ENCODE assay signal across 1 fruit fly cellular context in the genomic region with DNA sequence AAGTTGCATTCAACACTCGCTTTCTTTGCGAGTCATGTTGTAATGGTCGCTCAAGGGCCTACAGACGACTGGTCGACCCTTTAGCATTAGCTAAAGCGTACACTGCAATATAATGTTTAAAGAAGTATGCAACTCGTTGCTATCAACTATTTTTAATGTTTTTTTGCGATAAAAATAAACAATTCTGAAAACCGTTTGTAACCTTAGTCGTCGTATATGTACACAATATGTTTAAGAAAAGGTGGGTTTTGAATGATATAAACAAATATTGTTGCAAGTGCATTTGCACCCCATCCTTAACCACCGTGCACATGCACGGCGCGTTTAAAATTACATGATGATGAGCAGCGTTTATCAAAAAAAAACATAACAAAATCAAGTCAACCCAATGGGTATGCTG.
TF ChIP-seq lines count a peak whose summit lies in the region.

No protein-coding gene starts in this region.

TF ChIP-seq in whole organism, embryonic, 481 proteins besides CTCF, POLR2A, EP300 and RAD21 (continued from another document):
- TF ChIP-seq Nf-YA (GFP tag; IDR thresholded peaks at IDR 0.05; lab: Robert Waterston, UW) (no peak), CG7987 (GFP tag; optimal IDR thresholded peaks at IDR 0.05; lab: Kevin White, UChicago) (no peak), CG34224 (GFP tag; IDR thresholded peaks at IDR 0.05; lab: Robert Waterston, UW; ENCODE audit: partially characterized antibody) (no peak), Oli (tag; optimal IDR thresholded peaks at IDR 0.05; lab: Kevin White, UChicago) (peak; percentile 15), CG12219 (GFP tag; optimal IDR thresholded peaks at IDR 0.05; lab: Kevin White, UChicago) (no peak), Nf-YC (tag; optimal IDR thresholded peaks at IDR 0.05; lab: Kevin White, UChicago) (no peak), BtbVII (GFP tag; optimal IDR thresholded peaks at IDR 0.05; lab: Kevin White, UChicago) (no peak), CG1603 (tag; optimal IDR thresholded peaks at IDR 0.05; lab: Kevin White, UChicago) (peak; percentile 29), nmo (GFP tag; optimal IDR thresholded peaks at IDR 0.05; lab: Kevin White, UChicago) (peak; percentile 2), bbx (GFP tag; IDR thresholded peaks at IDR 0.05; lab: Robert Waterston, UW; ENCODE audit: partially characterized antibody) (no peak), sima (GFP tag; optimal IDR thresholded peaks at IDR 0.05; lab: Kevin White, UChicago) (no peak), lbe (GFP tag; optimal IDR thresholded peaks at IDR 0.05; lab: Kevin White, UChicago) (no peak), CG4707 (GFP tag; optimal IDR thresholded peaks at IDR 0.05; lab: Kevin White, UChicago) (no peak), CG11093 (GFP tag; IDR thresholded peaks at IDR 0.05; lab: Robert Waterston, UW) (no peak), CG6175 (GFP tag; IDR thresholded peaks at IDR 0.05; lab: Robert Waterston, UW) (no peak), CG15696 (tag; optimal IDR thresholded peaks at IDR 0.05; lab: Kevin White, UChicago) (no peak), ems (GFP tag; optimal IDR thresholded peaks at IDR 0.05; lab: Kevin White, UChicago) (no peak), CG5953 (GFP tag; IDR thresholded peaks at IDR 0.05; lab: Robert Waterston, UW) (no peak), CG7556 (GFP tag; optimal IDR thresholded peaks at IDR 0.05; lab: Kevin White, UChicago) (no peak), usp (GFP tag; optimal IDR thresholded peaks at IDR 0.05; lab: Kevin White, UChicago) (no peak), kni (GFP tag; optimal IDR thresholded peaks at IDR 0.05; lab: Kevin White, UChicago) (no peak), Asciz (GFP tag; optimal IDR thresholded peaks at IDR 0.05; lab: Kevin White, UChicago) (peak; percentile 28), nau (GFP tag; optimal IDR thresholded peaks at IDR 0.05; lab: Kevin White, UChicago) (no peak), Meics (GFP tag; optimal IDR thresholded peaks at IDR 0.05; lab: Kevin White, UChicago) (no peak), CG31441 (GFP tag; IDR thresholded peaks at IDR 0.05; lab: Robert Waterston, UW) (0 out of 2 replicates have a peak, but pooled peaks have one; percentile 19), tio (GFP tag; optimal IDR thresholded peaks at IDR 0.05; lab: Kevin White, UChicago) (no peak), CG17361 (GFP tag; IDR thresholded peaks at IDR 0.05; lab: Robert Waterston, UW) (no peak), ATbp (GFP tag; optimal IDR thresholded peaks at IDR 0.05; lab: Kevin White, UChicago) (peak; percentile 33), dm (GFP tag; optimal IDR thresholded peaks at IDR 0.05; lab: Kevin White, UChicago) (no peak), hbn (GFP tag; IDR thresholded peaks at IDR 0.05; lab: Robert Waterston, UW; ENCODE audit: partially characterized antibody) (no peak), CG11723 (GFP tag; optimal IDR thresholded peaks at IDR 0.05; lab: Kevin White, UChicago) (no peak), Sox100B (GFP tag; optimal IDR thresholded peaks at IDR 0.05; lab: Kevin White, UChicago) (no peak), jigr1 (GFP tag; IDR thresholded peaks at IDR 0.05; lab: Robert Waterston, UW) (no peak), CG11398 (GFP tag; optimal IDR thresholded peaks at IDR 0.05; lab: Kevin White, UChicago) (no peak), Ets65A (GFP tag; lab: Kevin White, UChicago) (no peak), Optix (GFP tag; IDR thresholded peaks at IDR 0.05; lab: Robert Waterston, UW) (no peak), CG14710 (tag; optimal IDR thresholded peaks at IDR 0.05; lab: Kevin White, UChicago) (peak; percentile 10), pb (GFP tag; optimal IDR thresholded peaks at IDR 0.05; lab: Kevin White, UChicago) (no peak), CG8944 (GFP tag; optimal IDR thresholded peaks at IDR 0.05; lab: Kevin White, UChicago) (no peak), CG10366 (GFP tag; IDR thresholded peaks at IDR 0.05; lab: Robert Waterston, UW) (0 out of 2 replicates have a peak, but pooled peaks have one; percentile 14), CG12391 (tag; optimal IDR thresholded peaks at IDR 0.05; lab: Kevin White, UChicago) (peak; percentile 26), CG18476 (GFP tag; optimal IDR thresholded peaks at IDR 0.05; lab: Kevin White, UChicago) (no peak), dan (GFP tag; IDR thresholded peaks at IDR 0.05; lab: Robert Waterston, UW) (no peak), chm (GFP tag; IDR thresholded peaks at IDR 0.05; lab: Robert Waterston, UW) (no peak), CG3281 (GFP tag; optimal IDR thresholded peaks at IDR 0.05; lab: Kevin White, UChicago) (no peak), Blimp-1 (GFP tag; optimal IDR thresholded peaks at IDR 0.05; lab: Kevin White, UChicago) (peak; percentile 47), shn (GFP tag; optimal IDR thresholded peaks at IDR 0.05; lab: Kevin White, UChicago) (no peak), run (tag; optimal IDR thresholded peaks at IDR 0.05; lab: Kevin White, UChicago) (no peak), Mes4 (GFP tag; optimal IDR thresholded peaks at IDR 0.05; lab: Kevin White, UChicago) (no peak), CG18262 (tag; optimal IDR thresholded peaks at IDR 0.05; lab: Kevin White, UChicago) (peak; percentile 34), CG17328 (GFP tag; IDR thresholded peaks at IDR 0.05; lab: Robert Waterston, UW) (0 out of 2 replicates have a peak, but pooled peaks have one; percentile 11), nerfin-1 (tag; optimal IDR thresholded peaks at IDR 0.05; lab: Kevin White, UChicago) (no peak), Ada2b (GFP tag; IDR thresholded peaks at IDR 0.05; lab: Robert Waterston, UW) (no peak), CG4404 (GFP tag; IDR thresholded peaks at IDR 0.05; lab: Robert Waterston, UW) (no peak), CG7839 (tag; optimal IDR thresholded peaks at IDR 0.05; lab: Kevin White, UChicago) (no peak), CG17385 (GFP tag; optimal IDR thresholded peaks at IDR 0.05; lab: Kevin White, UChicago) (no peak), CoRest (tag; optimal IDR thresholded peaks at IDR 0.05; lab: Kevin White, UChicago) (no peak), CG32772 (GFP tag; IDR thresholded peaks at IDR 0.05; lab: Robert Waterston, UW) (no peak), bab2 (GFP tag; optimal IDR thresholded peaks at IDR 0.05; lab: Kevin White, UChicago) (peak; percentile 25), pzg (GFP tag; optimal IDR thresholded peaks at IDR 0.05; lab: Kevin White, UChicago) (no peak), CG10147 (GFP tag; optimal IDR thresholded peaks at IDR 0.05; lab: Kevin White, UChicago) (no peak), ase (GFP tag; IDR thresholded peaks at IDR 0.05; lab: Robert Waterston, UW) (no peak), Hey (tag; optimal IDR thresholded peaks at IDR 0.05; lab: Kevin White, UChicago) (no peak), CG10654 (GFP tag; optimal IDR thresholded peaks at IDR 0.05; lab: Kevin White, UChicago) (no peak), crc (GFP tag; optimal IDR thresholded peaks at IDR 0.05; lab: Kevin White, UChicago) (no peak), CG9797 (GFP tag; optimal IDR thresholded peaks at IDR 0.05; lab: Kevin White, UChicago) (no peak), CG14050 (GFP tag; IDR thresholded peaks at IDR 0.05; lab: Robert Waterston, UW) (no peak), sqz (GFP tag; optimal IDR thresholded peaks at IDR 0.05; lab: Kevin White, UChicago) (no peak), B-H1 (GFP tag; IDR thresholded peaks at IDR 0.05; lab: Robert Waterston, UW) (no peak), chn (GFP tag; optimal IDR thresholded peaks at IDR 0.05; lab: Kevin White, UChicago) (no peak), CG4617 (GFP tag; optimal IDR thresholded peaks at IDR 0.05; lab: Kevin White, UChicago; ENCODE audit: borderline replicate concordance) (no peak), NFAT (GFP tag; IDR thresholded peaks at IDR 0.05; lab: Robert Waterston, UW) (no peak), H2.0 (GFP tag; IDR thresholded peaks at IDR 0.05; lab: Robert Waterston, UW) (no peak), Drgx (GFP tag; IDR thresholded peaks at IDR 0.05; lab: Robert Waterston, UW) (no peak), Ravus (GFP tag; IDR thresholded peaks at IDR 0.05; lab: Robert Waterston, UW) (no peak), CG4854 (GFP tag; optimal IDR thresholded peaks at IDR 0.05; lab: Kevin White, UChicago) (no peak), dimm (GFP tag; IDR thresholded peaks at IDR 0.05; lab: Robert Waterston, UW) (no peak), CG7357 (GFP tag; IDR thresholded peaks at IDR 0.05; lab: Robert Waterston, UW) (no peak), CG10267 (tag; optimal IDR thresholded peaks at IDR 0.05; lab: Kevin White, UChicago) (peak; percentile 4), Mad (GFP tag; optimal IDR thresholded peaks at IDR 0.05; lab: Kevin White, UChicago) (no peak), Awh (GFP tag; IDR thresholded peaks at IDR 0.05; lab: Robert Waterston, UW) (no peak), CG33213 (GFP tag; optimal IDR thresholded peaks at IDR 0.05; lab: Kevin White, UChicago) (no peak), fd64A (GFP tag; optimal IDR thresholded peaks at IDR 0.05; lab: Kevin White, UChicago) (no peak), fru (optimal IDR thresholded peaks at IDR 0.05; lab: Kevin White, UChicago) (no peak), tna (GFP tag; IDR thresholded peaks at IDR 0.05; lab: Robert Waterston, UW; ENCODE audit: partially characterized antibody) (no peak), croc (GFP tag; conservative IDR thresholded peaks at IDR 0.05; lab: Robert Waterston, UW) (no peak; the same call in 2 of the 3 replicates), knrl (GFP tag; IDR thresholded peaks at IDR 0.05; lab: Robert Waterston, UW; ENCODE audit: partially characterized antibody) (no peak), Pdp1 (GFP tag; optimal IDR thresholded peaks at IDR 0.05; lab: Kevin White, UChicago) (peak in 1 of 2 experiments; percentile 8), NC2α (GFP tag; optimal IDR thresholded peaks at IDR 0.05; lab: Kevin White, UChicago) (no peak), CG2116 (GFP tag; optimal IDR thresholded peaks at IDR 0.05; lab: Kevin White, UChicago) (no peak), eve (GFP tag; optimal IDR thresholded peaks at IDR 0.05; lab: Kevin White, UChicago) (no peak), CG17829 (tag; optimal IDR thresholded peaks at IDR 0.05; lab: Kevin White, UChicago) (peak; percentile 10), CG33557 (GFP tag; optimal IDR thresholded peaks at IDR 0.05; lab: Kevin White, UChicago) (no peak), CG6791 (GFP tag; IDR thresholded peaks at IDR 0.05; lab: Robert Waterston, UW; ENCODE audit: partially characterized antibody) (no peak), seq (GFP tag; IDR thresholded peaks at IDR 0.05; lab: Robert Waterston, UW) (no peak), CG7786 (GFP tag; optimal IDR thresholded peaks at IDR 0.05; lab: Kevin White, UChicago) (no peak), CG10209 (GFP tag; optimal IDR thresholded peaks at IDR 0.05; lab: Kevin White, UChicago) (no peak), CG8359 (GFP tag; optimal IDR thresholded peaks at IDR 0.05; lab: Kevin White, UChicago; ENCODE audit: borderline replicate concordance) (no peak), CG12744 (GFP tag; optimal IDR thresholded peaks at IDR 0.05; lab: Kevin White, UChicago) (no peak), gcm2 (GFP tag; optimal IDR thresholded peaks at IDR 0.05; lab: Kevin White, UChicago) (no peak), MTF-1 (GFP tag; optimal IDR thresholded peaks at IDR 0.05; lab: Kevin White, UChicago; ENCODE audit: borderline replicate concordance) (no peak), h (optimal IDR thresholded peaks at IDR 0.05; lab: Kevin White, UChicago) (no peak), prd (optimal IDR thresholded peaks at IDR 0.05; lab: Kevin White, UChicago) (no peak), prd (GFP tag; IDR thresholded peaks at IDR 0.05; lab: Robert Waterston, UW) (peak; percentile 30; the same call in 1 of the 3 replicates)
